Worm (Caenorhabditis elegans): ENCODE data around the gene K01A12.4.

Gene K01A12.4

ce11 chrX:8660319-8660718 is 49.6 kb downstream of the K01A12.4 start, which contains the start of gene rig-1:
rig-1 (plus strand) TSS chrX:8660619.
- TF ChIP-seq tbx-37 (GFP tag; conservative IDR thresholded peaks at IDR 0.05): no peak
- no peak for TF ChIP-seq tra-4 (tag; optimal IDR thresholded peaks at IDR 0.05)
- no peak for TF ChIP-seq sea-1 (GFP tag; conservative IDR thresholded peaks at IDR 0.05)
- TF ChIP-seq ceh-36 (tag; optimal IDR thresholded peaks at IDR 0.05): no peak
- no peak for TF ChIP-seq F13C5.2 (tag; optimal IDR thresholded peaks at IDR 0.05)
- no peak for TF ChIP-seq tbx-11 (GFP tag; IDR thresholded peaks at IDR 0.05)
- TF ChIP-seq flt-1 (GFP tag; IDR thresholded peaks at IDR 0.05): no peak
- no peak for TF ChIP-seq scrt-1 (GFP tag; IDR thresholded peaks at IDR 0.05)
- TF ChIP-seq pes-1 (GFP tag; IDR thresholded peaks at IDR 0.05): no peak
- TF ChIP-seq ama-1 (optimal IDR thresholded peaks at IDR 0.05): no peak

ce11 chrX:8660909-8661308 is 50.2 kb downstream of the K01A12.4 start:
- TF ChIP-seq F13C5.2 (tag; optimal IDR thresholded peaks at IDR 0.05) (no peak), flt-1 (GFP tag; IDR thresholded peaks at IDR 0.05) (no peak), tbx-11 (GFP tag; IDR thresholded peaks at IDR 0.05) (no peak), B0310.2 (tag; optimal IDR thresholded peaks at IDR 0.05) (no peak), ceh-13 (GFP tag; optimal IDR thresholded peaks at IDR 0.05) (no peak), tbx-37 (GFP tag; conservative IDR thresholded peaks at IDR 0.05) (no peak), ets-7 (tag; optimal IDR thresholded peaks at IDR 0.05) (no peak), hmbx-1 (tag; optimal IDR thresholded peaks at IDR 0.05) (no peak), aly-1 (tag; optimal IDR thresholded peaks at IDR 0.05) (no peak)
